Worm (Caenorhabditis elegans) whole organism, dauer: ENCODE data around the gene skr-16.

Source experiments
- unc-62 ChIP-seq: sonication (generic microtip); optimal IDR thresholded peaks from 2 replicates; lab custom pipeline; 2017; ENCODE audit warnings: missing biosample characterization, missing genetic modification reagents, missing genetic modification characterization

Gene skr-16

ce11 chrIV:7166553-7166952, 2.0 kb upstream of the skr-16 start, which contains the start of gene C42D4.18:
C42D4.18 (plus strand) TSS chrIV:7166783.
- TF ChIP-seq unc-62 (GFP tag; lab: Kevin White, UChicago) = no peak

ce11 chrIV:7171222-7171621, 2.7 kb downstream of the skr-16 start, which contains the start of gene str-220:
str-220 (minus strand) TSS chrIV:7171322.
- TF ChIP-seq unc-62 (GFP tag; lab: Kevin White, UChicago) = no peak

DNA sequence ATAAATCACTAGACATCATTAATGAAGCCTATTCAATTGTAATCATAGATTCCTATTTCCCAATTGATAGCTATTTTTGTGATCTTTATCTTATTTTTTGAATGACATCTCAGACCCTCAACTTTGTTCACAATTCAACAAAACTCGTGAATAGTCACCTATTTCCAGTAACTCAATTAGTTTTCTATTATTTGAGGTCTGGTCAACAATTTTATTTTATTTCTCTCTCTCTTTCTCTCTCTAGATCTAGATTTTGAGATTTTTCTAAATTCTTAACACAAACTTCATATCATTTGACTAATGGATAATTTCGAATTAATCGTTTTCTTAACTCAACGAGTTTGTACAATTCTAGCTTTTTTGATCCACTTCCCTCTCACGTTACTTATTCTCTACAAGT, 5.0 kb downstream of the skr-16 start, which contains the start of gene str-1:
Gene str-1, plus strand, starts transcription at position 301 of the 400 bp plus-strand sequence.
- no peak for TF ChIP-seq unc-62 (GFP tag; lab: Kevin White, UChicago)

ce11 chrIV:7175346-7175745, 6.8 kb downstream of the skr-16 start, which contains the start of gene C42D4.19:
C42D4.19 (plus strand) TSS chrIV:7175646.
- TF ChIP-seq unc-62 (GFP tag; lab: Kevin White, UChicago) = no peak

ce11 chrIV:7176887-7177286, 8.4 kb downstream of the skr-16 start, which contains the start of gene str-44:
str-44 (plus strand) TSS chrIV:7177187.
- no peak for TF ChIP-seq unc-62 (GFP tag; lab: Kevin White, UChicago)

- TF ChIP-seq unc-62 (GFP tag; lab: Kevin White, UChicago) = no peak
Observed at ce11 chrIV:7178942-7179341, 10.4 kb downstream of the skr-16 start, which contains the start of gene C42D4.3. C42D4.3 (plus strand) TSS chrIV:7179239.

ce11 chrIV:7180304-7180703, 11.8 kb downstream of the skr-16 start, which contains the start of gene cest-10:
cest-10 (plus strand) TSS chrIV:7180557.
- no peak for TF ChIP-seq unc-62 (GFP tag; lab: Kevin White, UChicago)

DNA sequence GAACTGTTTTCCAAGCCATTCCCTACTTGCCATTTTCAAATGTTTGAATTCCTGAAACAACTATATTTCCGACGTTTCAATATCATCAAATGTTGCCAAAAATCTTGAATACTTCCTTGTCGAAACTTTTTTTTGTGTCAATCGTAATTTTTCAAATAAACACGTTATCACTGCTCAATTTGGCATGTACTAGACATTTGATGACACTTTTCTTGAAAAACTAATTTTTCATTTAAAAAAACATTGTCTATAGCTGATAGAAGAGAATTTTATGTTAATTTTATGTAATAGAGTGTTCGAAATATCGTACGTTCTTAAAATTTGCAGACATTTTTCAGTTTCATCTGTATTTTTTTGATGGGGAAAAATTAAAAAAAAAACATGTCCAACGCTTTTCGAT, 14.3 kb downstream of the skr-16 start:
- no peak for TF ChIP-seq unc-62 (GFP tag; lab: Kevin White, UChicago)

DNA sequence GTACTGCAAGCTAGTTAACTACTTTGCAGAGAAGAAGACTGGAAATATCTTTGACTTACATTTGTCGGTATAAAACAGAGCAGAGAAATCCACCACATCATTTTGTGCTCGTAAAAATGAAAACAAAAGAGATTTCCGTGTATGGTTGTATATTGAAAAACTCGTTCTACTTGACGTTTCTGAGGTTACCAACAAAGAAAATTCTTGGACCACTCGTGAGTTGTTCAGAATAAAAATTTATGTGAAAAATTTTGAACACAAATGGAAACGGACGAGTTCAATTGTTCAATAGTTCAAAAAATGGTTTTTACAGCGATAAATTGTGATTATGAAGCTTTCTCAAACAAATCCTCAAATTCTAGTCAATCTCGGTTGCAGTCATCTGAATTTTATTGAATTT, 16.1 kb downstream of the skr-16 start, which contains the start of gene clec-179:
Gene clec-179, minus strand, starts transcription at position 101 of the 400 bp plus-strand sequence.
- no peak for TF ChIP-seq unc-62 (GFP tag; lab: Kevin White, UChicago)

DNA sequence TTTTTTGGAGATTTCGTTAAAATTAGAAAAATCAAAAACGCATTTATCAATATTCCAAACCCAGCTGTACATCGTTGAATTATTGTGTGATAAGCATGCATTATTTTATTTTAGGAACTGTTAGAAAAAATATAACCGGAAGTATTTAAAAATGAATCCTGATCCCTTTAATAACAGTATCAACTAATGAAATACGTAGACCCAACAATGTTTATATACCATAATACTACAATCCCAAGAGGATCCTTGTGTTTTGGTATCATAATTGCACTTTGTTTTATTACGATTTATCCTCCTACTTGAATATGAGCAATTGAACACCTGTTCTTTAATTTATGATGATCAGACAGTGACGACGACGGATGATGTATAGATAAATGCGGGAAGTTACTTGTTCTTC, 18.2 kb downstream of the skr-16 start, which contains the start of gene str-249:
Gene str-249, minus strand, starts transcription at position 101 of the 400 bp plus-strand sequence.
- no peak for TF ChIP-seq unc-62 (GFP tag; lab: Kevin White, UChicago)

DNA sequence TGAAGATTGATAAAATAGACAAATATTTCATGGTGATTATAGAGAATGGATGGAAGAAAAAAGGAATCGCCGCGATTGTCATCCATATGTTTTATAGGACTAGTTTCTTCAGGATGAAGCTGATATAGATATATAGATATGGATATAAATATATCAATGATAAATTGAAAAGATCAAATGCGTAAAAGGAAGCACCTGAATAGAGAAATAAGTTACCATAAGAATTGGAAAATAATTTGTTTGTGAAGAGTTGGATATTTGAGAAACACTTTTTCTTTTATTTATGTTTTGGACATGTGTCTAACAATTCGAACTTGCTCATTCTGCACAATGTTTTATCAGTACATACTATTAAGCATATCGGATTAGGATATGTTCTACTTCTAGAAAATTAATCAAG, 19.5 kb downstream of the skr-16 start, which contains the start of gene C42D4.13:
Gene C42D4.13, minus strand, starts transcription at position 101 of the 400 bp plus-strand sequence.
- no peak for TF ChIP-seq unc-62 (GFP tag; lab: Kevin White, UChicago)

ce11 chrIV:7188528-7189422, 20.3 kb downstream of the skr-16 start, which contains the start of gene srlf-7:
srlf-7 (plus strand) TSS chrIV:7189287.
- TF ChIP-seq unc-62 (GFP tag; lab: Kevin White, UChicago) = no peak

DNA sequence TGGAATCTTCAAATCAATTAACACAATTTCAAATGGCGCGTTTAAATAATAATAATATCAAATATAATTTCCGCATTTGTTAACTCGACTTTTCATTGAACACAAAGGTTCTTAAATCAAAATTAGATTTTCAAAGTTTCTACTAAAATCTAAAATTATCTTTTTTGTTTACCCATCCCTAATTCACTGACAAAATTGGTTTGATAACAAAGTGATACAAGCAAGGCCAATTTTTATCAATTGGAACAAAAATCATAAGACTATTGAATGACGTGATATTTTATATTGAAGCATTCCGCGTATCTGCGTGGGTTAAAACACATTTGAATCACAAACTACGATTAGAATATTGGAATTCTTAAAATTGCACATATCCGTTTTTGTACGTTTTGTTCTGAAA, 21.9 kb downstream of the skr-16 start:
- no peak for TF ChIP-seq unc-62 (GFP tag; lab: Kevin White, UChicago)

ce11 chrIV:7191745-7192144, 23.2 kb downstream of the skr-16 start, which contains the start of gene R13A1.5:
R13A1.5 (minus strand) TSS chrIV:7191845.
- no peak for TF ChIP-seq unc-62 (GFP tag; lab: Kevin White, UChicago)

DNA sequence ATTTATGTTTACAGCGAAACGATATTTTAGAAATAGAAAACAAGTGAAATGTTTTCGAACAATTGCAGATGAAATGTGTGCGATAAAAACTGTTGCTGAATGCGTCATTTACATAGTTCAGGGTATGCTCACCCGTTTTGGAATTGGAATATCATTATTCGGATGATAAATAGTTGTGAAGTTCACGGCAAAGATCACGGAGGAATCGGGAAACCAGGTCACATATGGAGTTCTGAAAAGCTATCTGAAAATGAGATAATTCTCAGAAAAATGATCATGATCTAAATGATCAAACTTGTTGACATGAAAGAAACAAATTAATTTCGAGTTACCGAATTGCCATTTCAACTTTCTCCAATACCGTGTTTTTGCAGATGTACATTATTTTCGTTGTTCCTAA, 27.2 kb downstream of the skr-16 start, which contains the start of gene best-16:
Gene best-16, minus strand, starts transcription at position 101 of the 400 bp plus-strand sequence.
- no peak for TF ChIP-seq unc-62 (GFP tag; lab: Kevin White, UChicago)

DNA sequence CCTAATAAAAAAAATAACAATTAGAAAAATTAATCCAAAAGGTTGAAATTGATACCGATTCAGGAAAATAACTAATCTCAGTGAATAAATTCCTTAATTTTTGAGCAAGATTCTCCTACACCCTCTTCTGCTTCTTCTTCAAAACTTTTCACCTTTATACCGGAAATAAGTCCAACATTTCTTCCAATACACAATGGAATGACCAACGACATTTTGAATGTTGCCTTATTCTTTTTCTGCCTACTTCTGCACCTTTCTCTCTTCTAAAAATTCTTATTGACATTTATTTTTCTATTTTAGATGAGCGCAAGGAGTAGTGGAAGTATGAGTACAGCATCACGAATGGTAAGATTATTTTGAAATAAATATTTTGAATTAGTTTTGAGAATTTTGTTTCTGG, 28.3 kb downstream of the skr-16 start, which contains the start of gene unc-8:
Gene unc-8, plus strand, starts transcription at position 301 of the 400 bp plus-strand sequence.
- TF ChIP-seq unc-62 (GFP tag; lab: Kevin White, UChicago) = no peak
